Worm (Caenorhabditis elegans) whole organism, L4 larva: ENCODE results near the gene tdo-2.

Experiments
- F10B5.3 ChIP-seq: sonication (generic microtip); optimal IDR thresholded peaks from 2 replicates; lab custom pipeline; 2016; ENCODE audit warnings: mild to moderate bottlenecking, missing genetic modification characterization, missing compliant biosample characterization
- F26F4.8 ChIP-seq: fragments of 200-800 bp; sonication (Bioruptor generic); conservative IDR thresholded peaks from 2 replicates; pipeline ENCODE4 v1.3.6; 2022; ENCODE audit warnings: missing genetic modification characterization, missing compliant biosample characterization
- T20F7.1 ChIP-seq: fragments of 200-800 bp; sonication (Bioruptor generic); optimal IDR thresholded peaks from 2 replicates; lab custom pipeline; 2018; ENCODE audit warnings: mild to moderate bottlenecking, missing genetic modification characterization, missing compliant biosample characterization
- T26A8.4 ChIP-seq: fragments of 200-800 bp; sonication (Bioruptor generic); IDR thresholded peaks from 2 replicates; pipeline ENCODE4 v1.3.6; 2022; ENCODE audit warnings: missing genetic modification characterization, missing compliant biosample characterization
- ZK546.5 ChIP-seq, 2 experiments: sonication (generic microtip); optimal IDR thresholded peaks; 2 replicates each; lab custom pipeline; 2017; ENCODE audit warnings: missing biosample characterization in 2 of 2, missing genetic modification characterization in 2 of 2
- aha-1 ChIP-seq: fragments of 150-350 bp; peaks from one replicate; lab custom pipeline; 2014; ENCODE audit warnings: missing biosample characterization, missing genetic modification characterization
- ceh-28 ChIP-seq: fragments of 150-350 bp; optimal IDR thresholded peaks from 2 replicates; lab custom pipeline; 2014; ENCODE audit warnings: missing biosample characterization, missing genetic modification reagents, missing genetic modification characterization
- ceh-82 ChIP-seq: sonication (generic microtip); optimal IDR thresholded peaks from 2 replicates; lab custom pipeline; 2017; ENCODE audit warnings: missing biosample characterization, missing genetic modification characterization
- cey-2 ChIP-seq: sonication (generic microtip); optimal IDR thresholded peaks from 3 replicates; lab custom pipeline; 2017; ENCODE audit warnings: missing genetic modification characterization, mild to moderate bottlenecking, missing compliant biosample characterization, antibody characterized with exemption, borderline replicate concordance; ENCODE audit not compliant: insufficient read depth
- ctbp-1 ChIP-seq: fragments of 200-800 bp; sonication (Bioruptor generic); IDR thresholded peaks from 2 replicates; pipeline ENCODE4 v1.3.6; 2022; ENCODE audit warnings: missing genetic modification reagents, missing genetic modification characterization, missing compliant biosample characterization
- daf-12 ChIP-seq: fragments of 150-350 bp; optimal IDR thresholded peaks from 2 replicates; lab custom pipeline; 2014; ENCODE audit warnings: missing biosample characterization, missing genetic modification reagents, missing genetic modification characterization
- daf-16 ChIP-seq, 3 experiments: sonication (generic microtip); optimal IDR thresholded peaks; 2 replicates each; lab custom pipeline; 2016 to 2017; ENCODE audit warnings: missing genetic modification characterization in 3 of 3, missing genetic modification reagents in 3 of 3, mild to moderate bottlenecking in 2 of 3, missing compliant biosample characterization in 2 of 3, missing biosample characterization in 1 of 3, moderate library complexity in 1 of 3
- dmd-9 ChIP-seq: fragments of 200-800 bp; sonication (Bioruptor generic); IDR thresholded peaks from 2 replicates; pipeline ENCODE4 v1.3.6; 2022; ENCODE audit warnings: missing genetic modification reagents, missing genetic modification characterization, missing compliant biosample characterization
- dpl-1 ChIP-seq: fragments of 150-350 bp; optimal IDR thresholded peaks from 2 replicates; lab custom pipeline; 2014; ENCODE audit warnings: missing biosample characterization, missing genetic modification reagents, missing genetic modification characterization
- dve-1 ChIP-seq: sonication (generic microtip); optimal IDR thresholded peaks from 2 replicates; lab custom pipeline; 2017; ENCODE audit warnings: antibody characterized with exemption, mild to moderate bottlenecking, missing genetic modification characterization, missing compliant biosample characterization; ENCODE audit not compliant: insufficient read depth
- egl-27 ChIP-seq: sonication (generic microtip); optimal IDR thresholded peaks from 3 replicates; lab custom pipeline; 2017; ENCODE audit warnings: missing biosample characterization, missing genetic modification reagents, missing genetic modification characterization
- egl-43 ChIP-seq: fragments of 200-800 bp; sonication (Bioruptor generic); IDR thresholded peaks from 2 replicates; pipeline ENCODE4 v1.3.6; 2022; ENCODE audit warnings: missing genetic modification reagents, missing genetic modification characterization, missing compliant biosample characterization
- fkh-10 ChIP-seq: fragments of 150-350 bp; optimal IDR thresholded peaks from 2 replicates; lab custom pipeline; 2014; ENCODE audit warnings: missing biosample characterization, missing genetic modification reagents, missing genetic modification characterization
- hif-1 ChIP-seq, 2 experiments: sonication (generic microtip); optimal IDR thresholded peaks; 2 replicates each; lab custom pipeline; 2016 to 2017; ENCODE audit warnings: missing compliant biosample characterization in 2 of 2, missing genetic modification characterization in 2 of 2, missing genetic modification reagents in 2 of 2, missing genotype in 2 of 2, mild to moderate bottlenecking in 1 of 2
- hlh-30 ChIP-seq: sonication (generic microtip); optimal IDR thresholded peaks from 2 replicates; lab custom pipeline; 2017; ENCODE audit warnings: antibody characterized with exemption, mild to moderate bottlenecking, missing genetic modification characterization, missing compliant biosample characterization; ENCODE audit not compliant: insufficient read depth
- jun-1 ChIP-seq: fragments of 150-350 bp; optimal IDR thresholded peaks from 2 replicates; lab custom pipeline; 2014; ENCODE audit warnings: missing biosample characterization, missing genetic modification reagents, missing genetic modification characterization
- lim-7 ChIP-seq: fragments of 200-800 bp; sonication (Bioruptor generic); IDR thresholded peaks from 2 replicates; pipeline ENCODE4 v1.3.6; 2022; ENCODE audit warnings: missing genetic modification characterization, missing compliant biosample characterization
- lin-38 ChIP-seq: fragments of 200-800 bp; sonication (Bioruptor generic); IDR thresholded peaks from 2 replicates; pipeline ENCODE4 v1.3.6; 2022; ENCODE audit warnings: missing genetic modification reagents, missing genetic modification characterization, missing compliant biosample characterization
- lir-3 ChIP-seq: sonication (generic microtip); optimal IDR thresholded peaks from 2 replicates; lab custom pipeline; 2016; ENCODE audit warnings: mild to moderate bottlenecking, missing genetic modification characterization, missing compliant biosample characterization
- lsy-2 ChIP-seq, 2 experiments: fragments of 150-350 bp in 1 of 2; sonication (generic microtip) in 1 of 2; optimal IDR thresholded peaks; 2 replicates each; lab custom pipeline; 2014 to 2017; ENCODE audit warnings: missing biosample characterization in 2 of 2, missing genetic modification characterization in 2 of 2
- madf-5 ChIP-seq, 2 experiments: fragments of 200-800 bp; sonication (Bioruptor generic); IDR thresholded peaks; 2 replicates each; pipeline ENCODE4 v1.3.6; 2022; ENCODE audit warnings: missing compliant biosample characterization in 2 of 2, missing genetic modification characterization in 2 of 2
- mdl-1 ChIP-seq, 2 experiments: fragments of 150-350 bp in 1 of 2; sonication (generic microtip) in 1 of 2; optimal IDR thresholded peaks; 2 replicates each; lab custom pipeline; 2014 to 2017; ENCODE audit warnings: missing biosample characterization in 2 of 2, missing genetic modification characterization in 2 of 2
- mep-1 ChIP-seq: fragments of 150-350 bp; sonication (generic microtip); optimal IDR thresholded peaks from 3 replicates; lab custom pipeline; 2014; ENCODE audit warnings: missing biosample characterization, missing genetic modification characterization
- mes-2 ChIP-seq: sonication (generic microtip); optimal IDR thresholded peaks from 2 replicates; lab custom pipeline; 2016; ENCODE audit warnings: missing genotype, mild to moderate bottlenecking, missing genetic modification characterization, missing compliant biosample characterization; ENCODE audit not compliant: poor library complexity, severe bottlenecking
- mxl-2 ChIP-seq: fragments of 200-800 bp; sonication (Bioruptor generic); conservative IDR thresholded peaks from 2 replicates; pipeline ENCODE4 v1.3.6; 2022; ENCODE audit warnings: missing genetic modification reagents, missing genetic modification characterization, missing compliant biosample characterization
- mxl-3 ChIP-seq: fragments of 200-800 bp; sonication (Bioruptor generic); optimal IDR thresholded peaks from 2 replicates; lab custom pipeline; 2018; ENCODE audit warnings: mild to moderate bottlenecking, missing genetic modification characterization, missing compliant biosample characterization
- nhr-28 ChIP-seq: fragments of 150-350 bp; optimal IDR thresholded peaks from 2 replicates; lab custom pipeline; 2014; ENCODE audit warnings: missing biosample characterization, missing genetic modification characterization
- nhr-42 ChIP-seq: fragments of 200-800 bp; sonication (Bioruptor generic); IDR thresholded peaks from 2 replicates; pipeline ENCODE4 v1.3.6; 2022; ENCODE audit warnings: missing genetic modification characterization, missing compliant biosample characterization
- nhr-6 ChIP-seq: fragments of 150-350 bp; optimal IDR thresholded peaks from 2 replicates; lab custom pipeline; 2014; ENCODE audit warnings: missing biosample characterization, missing genetic modification characterization
- pqm-1 ChIP-seq: sonication (generic microtip); optimal IDR thresholded peaks from 2 replicates; lab custom pipeline; 2017; ENCODE audit warnings: missing biosample characterization, missing genetic modification characterization
- skn-1 ChIP-seq: fragments of 150-350 bp; optimal IDR thresholded peaks from 2 replicates; lab custom pipeline; 2014; ENCODE audit warnings: missing biosample characterization, missing genetic modification characterization
- snpc-1.2 ChIP-seq: fragments of 200-800 bp; sonication (Bioruptor generic); IDR thresholded peaks from 2 replicates; pipeline ENCODE4 v1.3.6; 2022; ENCODE audit warnings: missing genetic modification reagents, missing genetic modification characterization, missing compliant biosample characterization
- tra-1 ChIP-seq: fragments of 200-800 bp; sonication (Bioruptor generic); IDR thresholded peaks from 2 replicates; pipeline ENCODE4 v1.3.6; 2022; ENCODE audit warnings: missing genetic modification reagents, missing genetic modification characterization, missing compliant biosample characterization
- unc-62 ChIP-seq, 3 experiments: fragments of 150-350 bp in 1 of 3; sonication (generic microtip); optimal IDR thresholded peaks in 2 of 3; peaks in 1 of 3; 1 replicate in 1 of 3; 2 replicates in 2 of 3; lab custom pipeline; 2014 to 2017; ENCODE audit warnings: missing biosample characterization in 3 of 3, missing genetic modification characterization in 3 of 3, missing genetic modification reagents in 3 of 3, missing genotype in 1 of 3
- zfp-2 ChIP-seq: sonication (generic microtip); optimal IDR thresholded peaks from 2 replicates; lab custom pipeline; 2016; ENCODE audit warnings: mild to moderate bottlenecking, missing genetic modification characterization, missing compliant biosample characterization
- zip-11 ChIP-seq: fragments of 200-800 bp; sonication (Bioruptor generic); IDR thresholded peaks from 2 replicates; pipeline ENCODE4 v1.3.6; 2022; ENCODE audit warnings: missing genetic modification characterization, missing compliant biosample characterization
- ztf-7 ChIP-seq: fragments of 150-350 bp; optimal IDR thresholded peaks from 2 replicates; lab custom pipeline; 2014; ENCODE audit warnings: missing biosample characterization, missing genetic modification characterization

The tdo-2 gene

DNA sequence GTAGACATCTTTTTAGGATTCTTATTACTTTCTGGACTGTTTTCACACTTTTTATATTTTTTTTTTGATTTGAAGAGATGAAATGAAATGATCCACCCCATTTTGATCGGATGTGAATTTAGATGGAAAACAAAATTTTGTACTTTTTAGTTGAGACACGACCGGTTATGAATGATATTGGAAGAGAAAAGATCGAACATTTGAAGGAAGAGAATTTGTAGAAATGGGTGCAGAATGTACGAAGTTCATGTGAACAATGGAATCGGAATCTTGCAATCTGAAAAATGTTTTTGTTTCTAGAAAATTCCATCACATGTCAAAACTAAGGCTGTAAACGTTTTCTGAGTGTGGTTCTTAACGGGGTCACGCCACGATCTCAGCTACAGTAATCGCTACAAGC lies 36.9 kb downstream of the tdo-2 start, which contains the start of gene F01F1.14:
TSS of gene F01F1.14 (minus strand) at position 101 of the 400 bp plus-strand sequence.
- TF ChIP-seq T20F7.1 (GFP tag; lab: Kevin White, UChicago), result no peak
- TF ChIP-seq ceh-28 (tag; lab: Kevin White, UChicago), result no peak
- no peak for TF ChIP-seq madf-5 (GFP tag; IDR thresholded peaks at IDR 0.05; lab: Robert Waterston, UW)
- no peak for TF ChIP-seq ceh-82
- no peak for TF ChIP-seq lir-3 (tag; lab: Kevin White, UChicago)
- no peak for TF ChIP-seq pqm-1 (tag; lab: Kevin White, UChicago)

- TF ChIP-seq jun-1 (no peak), daf-16 (GFP tag; optimal IDR thresholded peaks at IDR 0.05; lab: Kevin White, UChicago) (no peak), daf-16 (tag; optimal IDR thresholded peaks at IDR 0.05; lab: Kevin White, UChicago) (no peak), nhr-28 (no peak), lin-38 (GFP tag; lab: Robert Waterston, UW) (peak; percentile 33), T26A8.4 (0 out of 2 replicates have a peak, but pooled peaks have one; percentile 16), hif-1 (tag; optimal IDR thresholded peaks at IDR 0.05; lab: Kevin White, UChicago) (no peak), egl-27 (tag; lab: Kevin White, UChicago) (no peak), dmd-9 (GFP tag; lab: Robert Waterston, UW) (no peak), ztf-7 (tag; lab: Kevin White, UChicago) (no peak), nhr-6 (tag; lab: Kevin White, UChicago) (no peak), egl-43 (GFP tag; lab: Robert Waterston, UW) (no peak), F26F4.8 (GFP tag; lab: Robert Waterston, UW) (no peak), fkh-10 (GFP tag; lab: Kevin White, UChicago) (no peak), dve-1 (tag; lab: Kevin White, UChicago) (no peak), cey-2 (tag; lab: Kevin White, UChicago) (no peak)
Observed at ce11 chrIII:5882284-5882683, 37.5 kb downstream of the tdo-2 start.

DNA sequence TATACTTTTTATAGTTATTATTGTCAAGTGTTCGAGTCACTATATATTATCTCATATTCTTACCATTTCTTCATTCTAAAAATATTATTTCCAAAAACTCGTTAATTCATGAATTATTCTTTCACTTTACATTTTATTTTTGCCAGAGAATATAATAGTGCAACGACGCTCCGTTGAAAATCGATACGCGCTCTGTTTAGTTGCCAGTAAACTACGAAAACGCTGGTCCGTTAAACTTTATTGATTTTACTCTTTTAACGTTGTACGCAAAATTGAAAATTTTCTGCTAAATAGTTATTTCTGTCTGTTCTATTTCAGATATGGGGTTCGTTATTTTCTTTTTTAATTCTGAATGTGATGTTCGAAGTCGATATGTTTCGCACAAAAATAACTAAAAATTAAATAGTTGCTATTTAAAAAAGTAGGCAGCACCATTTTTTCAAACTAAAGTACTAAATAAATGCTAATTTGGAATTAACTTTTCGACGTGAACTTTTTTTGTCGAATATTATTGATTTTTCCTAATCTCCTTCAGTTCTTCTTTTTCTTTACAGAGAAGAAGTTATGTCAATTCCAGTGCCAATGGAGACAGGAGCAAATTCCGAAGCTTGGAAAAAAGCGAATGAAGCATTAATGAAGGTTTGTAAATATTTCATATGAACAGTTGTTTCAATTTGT lies 40.3 kb downstream of the tdo-2 start, which contains the start of gene hpo-10:
TSS of gene hpo-10 (plus strand) at position 199 of the 678 bp plus-strand sequence.
- TF ChIP-seq lsy-2 (tag; optimal IDR thresholded peaks at IDR 0.05; lab: Kevin White, UChicago), result peak in 1 of 2 experiments; percentile 65
- TF ChIP-seq T26A8.4, result no peak
- peak; percentile 37; the same call in 1 of the 2 replicates for TF ChIP-seq lin-38 (GFP tag; lab: Robert Waterston, UW)
- no peak for TF ChIP-seq daf-16 (GFP tag; optimal IDR thresholded peaks at IDR 0.05; lab: Kevin White, UChicago)
- TF ChIP-seq daf-16 (tag; optimal IDR thresholded peaks at IDR 0.05; lab: Kevin White, UChicago), result peak; percentile 31
- no peak for TF ChIP-seq egl-43 (GFP tag; lab: Robert Waterston, UW)
- TF ChIP-seq ZK546.5 (tag; optimal IDR thresholded peaks at IDR 0.05; lab: Kevin White, UChicago), result no peak
- no peak for TF ChIP-seq tra-1 (GFP tag; lab: Robert Waterston, UW)
- peak; percentile 22 for TF ChIP-seq hlh-30 (tag; lab: Kevin White, UChicago)
- no peak for TF ChIP-seq F10B5.3 (tag; lab: Kevin White, UChicago)
- TF ChIP-seq aha-1 (tag; lab: Kevin White, UChicago), result peak; percentile 96
- TF ChIP-seq zfp-2 (tag; lab: Kevin White, UChicago), result no peak
- no peak for TF ChIP-seq mxl-3 (GFP tag; lab: Kevin White, UChicago)
- no peak for TF ChIP-seq skn-1 (tag; lab: Kevin White, UChicago)
- TF ChIP-seq snpc-1.2, result no peak
- TF ChIP-seq ctbp-1, result no peak
- TF ChIP-seq daf-12 (tag; lab: Kevin White, UChicago), result no peak
- TF ChIP-seq mep-1 (tag; lab: Kevin White, UChicago), result peak; percentile 32
- peak; percentile 12 for TF ChIP-seq dpl-1 (GFP tag; lab: Kevin White, UChicago)
- TF ChIP-seq nhr-42 (GFP tag; lab: Robert Waterston, UW), result no peak
- TF ChIP-seq pqm-1 (tag; lab: Kevin White, UChicago), result no peak
- TF ChIP-seq zip-11 (GFP tag; lab: Robert Waterston, UW), result no peak
- no peak for TF ChIP-seq lim-7
- no peak for TF ChIP-seq mxl-2
- TF ChIP-seq unc-62 (GFP tag; optimal IDR thresholded peaks at IDR 0.05 in 1 of 2; lab: Kevin White, UChicago), result no peak
- no peak for TF ChIP-seq unc-62 (tag; optimal IDR thresholded peaks at IDR 0.05; lab: Kevin White, UChicago)
- peak; percentile 48 for TF ChIP-seq dve-1 (tag; lab: Kevin White, UChicago)
- TF ChIP-seq nhr-6 (tag; lab: Kevin White, UChicago), result peak; percentile 43
- TF ChIP-seq T20F7.1 (GFP tag; lab: Kevin White, UChicago), result peak; percentile 89
- TF ChIP-seq mes-2 (tag; lab: Kevin White, UChicago), result peak; percentile 55
- TF ChIP-seq mdl-1 (tag; optimal IDR thresholded peaks at IDR 0.05; lab: Kevin White, UChicago), result no peak
